Worm (Caenorhabditis elegans) whole organism, L4 larva: ENCODE data around the gene lro-1.

ENCODE experiments used
- F26F4.8 ChIP-seq: fragments of 200-800 bp; sonication (Bioruptor generic); conservative IDR thresholded peaks from 2 replicates; pipeline ENCODE4 v1.3.6; 2022; ENCODE audit warnings: missing genetic modification characterization, missing compliant biosample characterization
- F44E2.7 ChIP-seq: fragments of 200-800 bp; sonication (Bioruptor generic); IDR thresholded peaks from 2 replicates; pipeline ENCODE4 v2.1.2; 2022; ENCODE audit warnings: missing genetic modification characterization, missing compliant biosample characterization
- T20F7.1 ChIP-seq: fragments of 200-800 bp; sonication (Bioruptor generic); optimal IDR thresholded peaks from 2 replicates; lab custom pipeline; 2018; ENCODE audit warnings: mild to moderate bottlenecking, missing genetic modification characterization, missing compliant biosample characterization
- ZK337.2 ChIP-seq: fragments of 200-800 bp; sonication (Bioruptor generic); IDR thresholded peaks from 2 replicates; pipeline ENCODE4 v1.3.6; 2022; ENCODE audit warnings: missing genetic modification reagents, missing genetic modification characterization, missing compliant biosample characterization
- aha-1 ChIP-seq: fragments of 150-350 bp; peaks from one replicate; lab custom pipeline; 2014; ENCODE audit warnings: missing biosample characterization, missing genetic modification characterization
- ama-1 ChIP-seq: fragments of 150-350 bp; optimal IDR thresholded peaks from 2 replicates; lab custom pipeline; 2014; ENCODE audit warnings: inconsistent platforms, mixed read lengths
- arid-1 ChIP-seq: fragments of 200-800 bp; sonication (Bioruptor generic); conservative IDR thresholded peaks from 2 replicates; pipeline ENCODE4 v1.3.6; 2022; ENCODE audit warnings: missing genetic modification reagents, missing genetic modification characterization, missing compliant biosample characterization
- attf-4 ChIP-seq: sonication (generic microtip); optimal IDR thresholded peaks from 3 replicates; lab custom pipeline; 2017; ENCODE audit warnings: missing biosample characterization, missing genetic modification characterization
- ceh-20 ChIP-seq: fragments of 200-800 bp; sonication (Bioruptor generic); IDR thresholded peaks from 2 replicates; pipeline ENCODE4 v1.3.6; 2022; ENCODE audit warnings: missing genetic modification reagents, missing genetic modification characterization, missing compliant biosample characterization
- ceh-44 ChIP-seq: fragments of 200-800 bp; sonication (Bioruptor generic); IDR thresholded peaks from 2 replicates; pipeline ENCODE4 v1.3.6; 2022; ENCODE audit warnings: missing genetic modification reagents, missing genetic modification characterization, missing compliant biosample characterization
- ceh-82 ChIP-seq: sonication (generic microtip); optimal IDR thresholded peaks from 2 replicates; lab custom pipeline; 2017; ENCODE audit warnings: missing biosample characterization, missing genetic modification characterization
- ces-1 ChIP-seq: fragments of 150-350 bp; sonication (generic microtip); optimal IDR thresholded peaks from 4 replicates; lab custom pipeline; 2014; ENCODE audit warnings: missing biosample characterization, missing genetic modification reagents, missing genetic modification characterization
- ctbp-1 ChIP-seq: fragments of 200-800 bp; sonication (Bioruptor generic); IDR thresholded peaks from 2 replicates; pipeline ENCODE4 v1.3.6; 2022; ENCODE audit warnings: missing genetic modification reagents, missing genetic modification characterization, missing compliant biosample characterization
- dmd-8 ChIP-seq: fragments of 200-800 bp; sonication (Bioruptor generic); IDR thresholded peaks from 2 replicates; pipeline ENCODE4 v1.3.6; 2022; ENCODE audit warnings: missing genetic modification characterization, missing compliant biosample characterization
- dmd-9 ChIP-seq: fragments of 200-800 bp; sonication (Bioruptor generic); IDR thresholded peaks from 2 replicates; pipeline ENCODE4 v1.3.6; 2022; ENCODE audit warnings: missing genetic modification reagents, missing genetic modification characterization, missing compliant biosample characterization
- dpl-1 ChIP-seq: fragments of 150-350 bp; optimal IDR thresholded peaks from 2 replicates; lab custom pipeline; 2014; ENCODE audit warnings: missing biosample characterization, missing genetic modification reagents, missing genetic modification characterization
- duxl-1 ChIP-seq: sonication (generic microtip); optimal IDR thresholded peaks from 2 replicates; lab custom pipeline; 2016; ENCODE audit warnings: mild to moderate bottlenecking, missing genetic modification characterization, moderate library complexity, missing compliant biosample characterization; ENCODE audit not compliant: poor library complexity
- fkh-10 ChIP-seq: fragments of 150-350 bp; optimal IDR thresholded peaks from 2 replicates; lab custom pipeline; 2014; ENCODE audit warnings: missing biosample characterization, missing genetic modification reagents, missing genetic modification characterization
- fos-1 ChIP-seq: fragments of 150-350 bp; optimal IDR thresholded peaks from 2 replicates; lab custom pipeline; 2014; ENCODE audit warnings: missing biosample characterization, missing genetic modification characterization
- hlh-11 ChIP-seq: fragments of 200-800 bp; sonication (Bioruptor generic); optimal IDR thresholded peaks from 2 replicates; lab custom pipeline; 2018; ENCODE audit warnings: mild to moderate bottlenecking, missing genetic modification characterization, missing compliant biosample characterization
- hlh-30 ChIP-seq: sonication (generic microtip); optimal IDR thresholded peaks from 2 replicates; lab custom pipeline; 2017; ENCODE audit warnings: antibody characterized with exemption, mild to moderate bottlenecking, missing genetic modification characterization, missing compliant biosample characterization; ENCODE audit not compliant: insufficient read depth
- hmg-1.1 ChIP-seq: fragments of 200-800 bp; sonication (Bioruptor generic); IDR thresholded peaks from 2 replicates; pipeline ENCODE4 v1.3.6; 2022; ENCODE audit warnings: missing genetic modification reagents, missing genetic modification characterization, missing compliant biosample characterization
- lin-13 ChIP-seq: fragments of 150-350 bp; optimal IDR thresholded peaks from 2 replicates; lab custom pipeline; 2014; ENCODE audit warnings: missing biosample characterization, missing genetic modification reagents, missing genetic modification characterization
- lin-39 ChIP-seq: fragments of 150-350 bp; optimal IDR thresholded peaks from 2 replicates; lab custom pipeline; 2014; ENCODE audit warnings: missing biosample characterization, missing genetic modification reagents, missing genetic modification characterization
- madf-9 ChIP-seq: fragments of 200-800 bp; sonication (Bioruptor generic); conservative IDR thresholded peaks from 2 replicates; pipeline ENCODE4 v1.3.6; 2022; ENCODE audit warnings: missing genetic modification reagents, missing genetic modification characterization, missing compliant biosample characterization
- mdl-1 ChIP-seq, 2 experiments: fragments of 150-350 bp in 1 of 2; sonication (generic microtip) in 1 of 2; optimal IDR thresholded peaks; 2 replicates each; lab custom pipeline; 2014 to 2017; ENCODE audit warnings: missing biosample characterization in 2 of 2, missing genetic modification characterization in 2 of 2
- mes-2 ChIP-seq: sonication (generic microtip); optimal IDR thresholded peaks from 2 replicates; lab custom pipeline; 2016; ENCODE audit warnings: missing genotype, mild to moderate bottlenecking, missing genetic modification characterization, missing compliant biosample characterization; ENCODE audit not compliant: poor library complexity, severe bottlenecking
- mxl-3 ChIP-seq: fragments of 200-800 bp; sonication (Bioruptor generic); optimal IDR thresholded peaks from 2 replicates; lab custom pipeline; 2018; ENCODE audit warnings: mild to moderate bottlenecking, missing genetic modification characterization, missing compliant biosample characterization
- nhr-102 ChIP-seq: sonication (generic microtip); optimal IDR thresholded peaks from 2 replicates; lab custom pipeline; 2016; ENCODE audit warnings: mild to moderate bottlenecking, missing genetic modification characterization, moderate library complexity, missing compliant biosample characterization
- nhr-111 ChIP-seq: fragments of 200-800 bp; sonication (Bioruptor generic); optimal IDR thresholded peaks from 2 replicates; lab custom pipeline; 2018; ENCODE audit warnings: mild to moderate bottlenecking, missing genetic modification characterization, missing compliant biosample characterization
- nhr-237 ChIP-seq: sonication (generic microtip); optimal IDR thresholded peaks from 2 replicates; lab custom pipeline; 2017; ENCODE audit warnings: missing biosample characterization, missing genetic modification characterization
- nhr-25 ChIP-seq: sonication (generic microtip); optimal IDR thresholded peaks from 2 replicates; lab custom pipeline; 2017; ENCODE audit warnings: missing genetic modification characterization, mild to moderate bottlenecking, missing compliant biosample characterization, antibody characterized with exemption, moderate library complexity, borderline replicate concordance; ENCODE audit not compliant: insufficient read depth
- nhr-42 ChIP-seq: fragments of 200-800 bp; sonication (Bioruptor generic); IDR thresholded peaks from 2 replicates; pipeline ENCODE4 v1.3.6; 2022; ENCODE audit warnings: missing genetic modification characterization, missing compliant biosample characterization
- nhr-6 ChIP-seq: fragments of 150-350 bp; optimal IDR thresholded peaks from 2 replicates; lab custom pipeline; 2014; ENCODE audit warnings: missing biosample characterization, missing genetic modification characterization
- nhr-76 ChIP-seq: fragments of 150-350 bp; optimal IDR thresholded peaks from 2 replicates; lab custom pipeline; 2014; ENCODE audit warnings: missing biosample characterization, missing genetic modification characterization
- nhr-77 ChIP-seq: fragments of 150-350 bp; optimal IDR thresholded peaks from 2 replicates; lab custom pipeline; 2014; ENCODE audit warnings: missing biosample characterization, missing genetic modification characterization
- rbr-2 ChIP-seq: sonication (generic microtip); optimal IDR thresholded peaks from 2 replicates; lab custom pipeline; 2016; ENCODE audit warnings: missing genotype, missing genetic modification characterization, missing compliant biosample characterization
- saeg-2 ChIP-seq: fragments of 200-800 bp; sonication (Bioruptor generic); IDR thresholded peaks from 2 replicates; pipeline ENCODE4 v1.3.6; 2022; ENCODE audit warnings: missing genetic modification reagents, missing genetic modification characterization, missing compliant biosample characterization
- snpc-1.2 ChIP-seq: fragments of 200-800 bp; sonication (Bioruptor generic); IDR thresholded peaks from 2 replicates; pipeline ENCODE4 v1.3.6; 2022; ENCODE audit warnings: missing genetic modification reagents, missing genetic modification characterization, missing compliant biosample characterization
- snpc-4 ChIP-seq: fragments of 150-350 bp; optimal IDR thresholded peaks from 2 replicates; lab custom pipeline; 2014; ENCODE audit warnings: missing biosample characterization, missing genetic modification characterization
- spr-1 ChIP-seq: sonication (generic microtip); optimal IDR thresholded peaks from 2 replicates; lab custom pipeline; 2016; ENCODE audit warnings: mild to moderate bottlenecking, missing genetic modification characterization, missing compliant biosample characterization
- spr-3 ChIP-seq: fragments of 200-800 bp; sonication (Bioruptor generic); optimal IDR thresholded peaks from 2 replicates; lab custom pipeline; 2018; ENCODE audit warnings: mild to moderate bottlenecking, missing genetic modification characterization, missing compliant biosample characterization
- unc-39 ChIP-seq: sonication (generic microtip); optimal IDR thresholded peaks from 2 replicates; lab custom pipeline; 2017; ENCODE audit warnings: missing biosample characterization, missing genetic modification characterization
- zfp-3 ChIP-seq: fragments of 200-800 bp; sonication (Bioruptor generic); conservative IDR thresholded peaks from 2 replicates; pipeline ENCODE4 v1.3.6; 2022; ENCODE audit warnings: missing genetic modification reagents, missing genetic modification characterization, missing compliant biosample characterization
- zip-11 ChIP-seq: fragments of 200-800 bp; sonication (Bioruptor generic); IDR thresholded peaks from 2 replicates; pipeline ENCODE4 v1.3.6; 2022; ENCODE audit warnings: missing genetic modification characterization, missing compliant biosample characterization
- zip-2 ChIP-seq: fragments of 150-350 bp; optimal IDR thresholded peaks from 2 replicates; lab custom pipeline; 2014; ENCODE audit warnings: missing biosample characterization, missing genetic modification characterization

The lro-1 gene

DNA sequence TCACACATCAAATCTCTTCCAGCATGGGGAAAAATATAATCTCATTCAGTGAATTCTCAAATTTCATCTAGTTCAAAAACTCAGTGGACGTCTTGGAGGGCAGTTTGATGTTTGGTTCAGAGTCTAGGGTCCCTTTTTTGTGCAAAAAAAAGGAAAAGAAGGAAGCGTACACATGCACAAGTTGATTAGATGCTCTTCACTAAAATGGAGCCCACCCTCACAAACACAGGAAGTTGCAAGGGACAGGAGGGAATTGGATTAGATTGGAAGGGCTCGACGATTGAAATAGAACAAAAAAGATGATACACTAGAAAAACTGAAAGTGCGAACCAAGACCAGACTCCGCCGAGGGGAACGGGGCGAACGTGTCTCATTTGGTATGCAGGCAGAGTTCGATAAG, 21.0 kb upstream of the lro-1 start:
- no peak for TF ChIP-seq zip-11
- no peak for TF ChIP-seq dpl-1 (GFP tag; lab: Kevin White, UChicago)
- no peak for TF ChIP-seq F44E2.7 (GFP tag; lab: Robert Waterston, UW)
- peak; percentile 89 for TF ChIP-seq ces-1 (GFP tag; lab: Kevin White, UChicago)
- TF ChIP-seq ctbp-1 (GFP tag; lab: Robert Waterston, UW) = peak; percentile 67; the same call in 1 of the 2 replicates
- TF ChIP-seq nhr-25 (tag; lab: Kevin White, UChicago) = no peak
- peak; percentile 68; the same call in 1 of the 2 replicates for TF ChIP-seq ZK337.2 (GFP tag; lab: Robert Waterston, UW)
- TF ChIP-seq spr-3 (GFP tag; lab: Kevin White, UChicago) = no peak
- no peak for TF ChIP-seq lin-13 (GFP tag; lab: Kevin White, UChicago)
- TF ChIP-seq zfp-3 = no peak
- TF ChIP-seq nhr-42 (GFP tag; lab: Robert Waterston, UW) = no peak
- TF ChIP-seq fkh-10 = peak; percentile 72
- no peak for TF ChIP-seq mdl-1 (tag; optimal IDR thresholded peaks at IDR 0.05; lab: Kevin White, UChicago)
- TF ChIP-seq hmg-1.1 (GFP tag; lab: Robert Waterston, UW) = 0 out of 2 replicates have a peak, but pooled peaks have one; percentile 13
- TF ChIP-seq ama-1 (lab: Kevin White, UChicago) = no peak
- TF ChIP-seq, all 104 proteins: peak for 5

ce11 chrX:6251321-6251720, 20.6 kb upstream of the lro-1 start:
- TF ChIP-seq aha-1 (tag; lab: Kevin White, UChicago) (peak; percentile 97), nhr-237 (tag; lab: Kevin White, UChicago) (no peak)
- TF ChIP-seq, all 104 proteins: peak for 1

DNA sequence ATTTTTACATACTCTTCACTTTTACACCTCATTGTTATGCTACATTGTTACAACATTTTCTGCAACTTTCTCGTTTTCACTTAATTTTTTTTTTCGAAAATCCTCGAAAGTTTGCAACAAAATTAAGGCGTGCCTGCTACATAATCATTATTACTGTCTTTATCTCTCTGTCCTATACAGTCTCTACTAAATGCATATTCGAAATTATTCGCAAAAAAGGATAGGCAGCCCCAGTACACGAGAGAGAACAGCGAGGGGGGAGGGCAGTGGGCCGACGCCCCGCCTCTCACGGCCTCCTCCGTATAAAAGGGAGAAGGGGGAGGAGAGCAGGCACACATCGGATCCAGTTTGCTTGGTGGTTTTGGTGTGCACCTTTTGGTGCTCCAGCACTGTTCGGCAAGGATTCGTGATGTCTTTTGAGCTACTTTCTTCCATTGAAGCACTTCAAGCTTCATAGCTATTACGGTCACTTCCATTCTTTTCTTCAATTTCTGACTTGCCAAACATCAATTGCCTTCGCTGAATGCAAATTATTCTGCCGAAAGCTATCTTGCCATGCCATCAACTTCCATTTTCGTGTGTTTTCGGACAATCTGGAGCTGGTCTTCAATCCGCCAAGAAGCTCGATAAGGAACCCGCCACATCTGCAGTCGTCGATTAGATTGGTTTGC, 19.8 kb upstream of the lro-1 start:
- TF ChIP-seq rbr-2 = peak; percentile 37
- no peak for TF ChIP-seq lin-13 (GFP tag; lab: Kevin White, UChicago)
- no peak for TF ChIP-seq nhr-111 (GFP tag; lab: Kevin White, UChicago)
- no peak for TF ChIP-seq arid-1 (GFP tag; lab: Robert Waterston, UW)
- TF ChIP-seq attf-4 = no peak
- no peak for TF ChIP-seq lin-39 (tag; lab: Kevin White, UChicago)
- no peak for TF ChIP-seq F26F4.8
- no peak for TF ChIP-seq T20F7.1
- no peak for TF ChIP-seq nhr-102 (tag; lab: Kevin White, UChicago)
- TF ChIP-seq ceh-82 (tag; lab: Kevin White, UChicago) = no peak
- TF ChIP-seq nhr-77 (tag; lab: Kevin White, UChicago) = no peak
- TF ChIP-seq duxl-1 = no peak
- TF ChIP-seq mes-2 (tag; lab: Kevin White, UChicago) = no peak
- TF ChIP-seq snpc-1.2 (GFP tag; lab: Robert Waterston, UW) = no peak
- no peak for TF ChIP-seq ceh-44 (GFP tag; lab: Robert Waterston, UW)
- no peak for TF ChIP-seq dmd-9 (GFP tag; lab: Robert Waterston, UW)
- peak; percentile 65 for TF ChIP-seq hmg-1.1 (GFP tag; lab: Robert Waterston, UW)
- no peak for TF ChIP-seq snpc-4
- TF ChIP-seq nhr-237 (tag; lab: Kevin White, UChicago) = no peak
- no peak for TF ChIP-seq dmd-8 (GFP tag; lab: Robert Waterston, UW)
- peak; percentile 7 for TF ChIP-seq hlh-30 (tag; lab: Kevin White, UChicago)
- TF ChIP-seq fos-1 (tag; lab: Kevin White, UChicago) = no peak
- no peak for TF ChIP-seq zip-2
- peak; percentile 71 for TF ChIP-seq hlh-11
- no peak for TF ChIP-seq nhr-6 (tag; lab: Kevin White, UChicago)
- TF ChIP-seq madf-9 (GFP tag; lab: Robert Waterston, UW) = 0 out of 2 replicates have a peak, but pooled peaks have one; percentile 28
- TF ChIP-seq nhr-76 = no peak
- TF ChIP-seq saeg-2 = 0 out of 2 replicates have a peak, but pooled peaks have one; percentile 5
- TF ChIP-seq mxl-3 (GFP tag; lab: Kevin White, UChicago) = no peak
- no peak for TF ChIP-seq spr-1
- no peak for TF ChIP-seq F44E2.7 (GFP tag; lab: Robert Waterston, UW)
- TF ChIP-seq ceh-20 (GFP tag; lab: Robert Waterston, UW) = no peak
- TF ChIP-seq unc-39 (tag; lab: Kevin White, UChicago) = no peak
